Fruit fly (Drosophila melanogaster): Measurements from ENCODE around the gene Hsp70Aa.
A peak's percentile ranks its signal among the peaks of the same experiment; 100 is the strongest.

Hsp70Aa gene

DNA sequence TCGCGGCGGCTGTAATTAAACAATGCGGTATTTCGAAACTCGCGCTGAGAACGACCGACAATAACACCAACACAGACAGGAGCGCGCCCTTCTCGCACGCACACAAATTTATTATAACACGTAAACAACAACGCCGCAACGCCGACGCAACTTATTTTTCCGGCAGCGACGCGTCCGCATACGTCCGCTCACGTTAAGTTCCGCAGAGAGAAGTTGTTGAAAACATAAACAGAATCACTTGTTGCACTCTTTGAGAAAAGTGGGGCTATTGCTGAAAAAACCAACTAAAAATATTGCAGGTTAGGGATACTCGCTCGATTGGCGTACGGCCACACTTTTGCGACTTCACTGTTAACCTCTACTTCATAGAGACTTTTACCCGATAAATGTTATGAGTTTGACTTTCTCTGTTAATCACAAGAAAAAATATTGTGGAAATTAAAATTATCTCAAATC, 7.4 kb downstream of the Hsp70Aa start, which contains the start of gene Cad87A:
Gene Cad87A, minus strand, starts transcription at position 227 of the 456 bp plus-strand sequence.
- TF ChIP-seq sage (GFP tag; optimal IDR thresholded peaks at IDR 0.05) = peak; percentile 6
- TF ChIP-seq Sp1 (GFP tag; optimal IDR thresholded peaks at IDR 0.05) = peak; percentile 21
- TF ChIP-seq foxo (GFP tag; optimal IDR thresholded peaks at IDR 0.05) = peak; percentile 9 to 37
- TF ChIP-seq fru (GFP tag; optimal IDR thresholded peaks at IDR 0.05) = peak; percentile 3
- TF ChIP-seq Hr83 (GFP tag; optimal IDR thresholded peaks at IDR 0.05; ENCODE audit: poor library complexity, severe bottlenecking) = peak; percentile 41
- TF ChIP-seq Rel (GFP tag; optimal IDR thresholded peaks at IDR 0.05) = no peak
- TF ChIP-seq Rel (tag; optimal IDR thresholded peaks at IDR 0.05) = peak; percentile 32
- TF ChIP-seq sv (GFP tag; optimal IDR thresholded peaks at IDR 0.05) = no peak
- TF ChIP-seq dmrt93B (GFP tag; optimal IDR thresholded peaks at IDR 0.05) = no peak
- TF ChIP-seq Dif (GFP tag; optimal IDR thresholded peaks at IDR 0.05; ENCODE audit: partially characterized antibody) = peak; percentile 19
- peak; percentile 15 for TF ChIP-seq h (GFP tag; optimal IDR thresholded peaks at IDR 0.05)

DNA sequence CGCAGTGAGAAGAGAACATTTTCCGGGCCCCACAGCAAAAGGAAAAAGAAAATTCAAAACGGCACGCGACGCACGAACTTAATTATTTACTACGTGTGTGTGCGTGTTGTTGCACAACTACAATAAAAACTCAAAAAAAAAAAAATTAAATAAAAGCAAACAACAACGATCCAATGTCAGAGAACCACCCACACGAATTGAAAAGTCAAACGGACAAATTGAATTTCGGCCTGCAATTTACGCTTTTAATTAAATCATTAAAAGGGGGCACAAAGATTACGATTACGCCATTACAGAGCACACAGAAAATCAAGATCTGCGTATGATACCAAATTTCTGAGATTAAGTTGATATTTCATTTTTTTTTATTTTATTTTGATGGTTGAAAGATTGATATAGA, 8.4 kb downstream of the Hsp70Aa start:
- TF ChIP-seq Hr83 (GFP tag; optimal IDR thresholded peaks at IDR 0.05; ENCODE audit: poor library complexity, severe bottlenecking) = no peak
- no peak for TF ChIP-seq foxo (GFP tag; optimal IDR thresholded peaks at IDR 0.05)
- no peak for TF ChIP-seq tai (GFP tag; optimal IDR thresholded peaks at IDR 0.05)
- TF ChIP-seq Mio (GFP tag; optimal IDR thresholded peaks at IDR 0.05) = no peak
- TF ChIP-seq Jra (GFP tag; optimal IDR thresholded peaks at IDR 0.05) = no peak
- TF ChIP-seq usp (GFP tag; optimal IDR thresholded peaks at IDR 0.05) = no peak
- no peak for TF ChIP-seq CG9705 (GFP tag; optimal IDR thresholded peaks at IDR 0.05)
- TF ChIP-seq CG32264 (GFP tag; optimal IDR thresholded peaks at IDR 0.05) = no peak
- TF ChIP-seq Vsx2 (GFP tag; optimal IDR thresholded peaks at IDR 0.05; ENCODE audit: partially characterized antibody) = no peak
- no peak for TF ChIP-seq Hnf4 (GFP tag; optimal IDR thresholded peaks at IDR 0.05)

DNA sequence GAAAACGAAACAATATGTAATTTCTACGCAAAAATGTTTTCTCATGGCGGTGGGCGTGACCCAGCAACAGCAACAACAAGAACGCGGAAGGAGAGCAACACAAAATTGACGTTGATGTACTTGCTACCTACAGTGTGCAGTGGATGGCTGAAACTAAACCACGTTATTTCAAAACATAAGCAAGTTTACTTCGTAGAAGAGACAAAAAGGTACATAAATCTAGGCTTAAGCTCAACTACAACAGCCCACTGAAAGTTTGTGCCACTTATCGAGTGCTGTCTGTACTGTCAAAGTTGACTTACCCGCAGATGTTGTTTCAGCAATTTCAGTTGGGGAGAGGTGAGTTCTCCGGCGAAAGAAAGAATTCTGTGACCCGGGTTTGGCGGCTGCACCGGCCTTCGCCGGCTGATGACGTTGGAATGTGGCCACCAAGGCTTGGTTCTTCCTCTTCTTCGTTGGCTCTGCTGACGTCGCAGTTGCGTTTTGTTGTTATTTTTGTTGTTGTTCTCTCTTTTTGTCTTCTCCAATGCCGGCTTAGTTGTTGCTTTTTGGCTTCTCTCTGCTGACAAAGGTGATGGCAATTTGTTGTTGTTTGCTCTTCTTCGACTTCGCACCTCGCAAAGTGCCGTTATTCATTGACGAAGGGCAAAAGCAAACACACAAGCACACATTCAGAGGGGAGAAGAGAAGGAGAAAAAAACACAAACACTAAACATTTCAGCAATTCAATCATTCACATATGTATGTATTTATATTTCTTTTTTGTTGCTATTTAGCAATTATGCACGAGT, 9.1 kb downstream of the Hsp70Aa start:
- TF ChIP-seq pan (optimal IDR thresholded peaks at IDR 0.05) (no peak), Vsx2 (GFP tag; optimal IDR thresholded peaks at IDR 0.05; ENCODE audit: partially characterized antibody) (no peak), Rel (GFP tag; optimal IDR thresholded peaks at IDR 0.05) (no peak), Rel (tag; optimal IDR thresholded peaks at IDR 0.05) (no peak), Jra (GFP tag; optimal IDR thresholded peaks at IDR 0.05) (no peak), woc (GFP tag; optimal IDR thresholded peaks at IDR 0.05) (peak; percentile 47), rgr (GFP tag; optimal IDR thresholded peaks at IDR 0.05) (peak; percentile 65), brk (GFP tag; optimal IDR thresholded peaks at IDR 0.05) (no peak), jim (GFP tag; optimal IDR thresholded peaks at IDR 0.05) (no peak), psq (GFP tag; optimal IDR thresholded peaks at IDR 0.05) (peak; percentile 68), Sp1 (GFP tag; optimal IDR thresholded peaks at IDR 0.05) (peak; percentile 45), Dif (GFP tag; optimal IDR thresholded peaks at IDR 0.05; ENCODE audit: partially characterized antibody) (no peak), Hnf4 (GFP tag; optimal IDR thresholded peaks at IDR 0.05) (peak; percentile 49), br (GFP tag; optimal IDR thresholded peaks at IDR 0.05) (peak; percentile 53), dmrt93B (GFP tag; optimal IDR thresholded peaks at IDR 0.05) (peak; percentile 52), CrebA (GFP tag; optimal IDR thresholded peaks at IDR 0.05; ENCODE audit: borderline replicate concordance) (no peak), dl (GFP tag; optimal IDR thresholded peaks at IDR 0.05; ENCODE audit: insufficient read depth in 1 of 2, partially characterized antibody in 2 of 2) (no peak), CG9705 (GFP tag; optimal IDR thresholded peaks at IDR 0.05) (peak; percentile 4), usp (GFP tag; optimal IDR thresholded peaks at IDR 0.05) (no peak), ey (GFP tag; optimal IDR thresholded peaks at IDR 0.05) (peak; percentile 74), Abd-B (GFP tag; optimal IDR thresholded peaks at IDR 0.05) (no peak), GATAd (GFP tag; optimal IDR thresholded peaks at IDR 0.05) (no peak), CG32264 (GFP tag; optimal IDR thresholded peaks at IDR 0.05) (no peak), tai (GFP tag; optimal IDR thresholded peaks at IDR 0.05) (no peak), Mio (GFP tag; optimal IDR thresholded peaks at IDR 0.05) (no peak), Myc (optimal IDR thresholded peaks at IDR 0.05) (no peak), Dfd (GFP tag; optimal IDR thresholded peaks at IDR 0.05) (no peak), sage (GFP tag; optimal IDR thresholded peaks at IDR 0.05) (no peak), fru (GFP tag; optimal IDR thresholded peaks at IDR 0.05) (peak; percentile 71), N (GFP tag; optimal IDR thresholded peaks at IDR 0.05) (no peak), lola (GFP tag; optimal IDR thresholded peaks at IDR 0.05) (no peak), sv (GFP tag; optimal IDR thresholded peaks at IDR 0.05) (no peak), OdsH (GFP tag; optimal IDR thresholded peaks at IDR 0.05) (peak; percentile 55), HLH106 (tag; optimal IDR thresholded peaks at IDR 0.05) (peak; percentile 72), h (GFP tag; optimal IDR thresholded peaks at IDR 0.05) (peak; percentile 67), Hr83 (GFP tag; optimal IDR thresholded peaks at IDR 0.05; ENCODE audit: poor library complexity, severe bottlenecking) (no peak), foxo (GFP tag; optimal IDR thresholded peaks at IDR 0.05) (peak in 1 of 2 experiments; percentile 75), dsf (GFP tag; optimal IDR thresholded peaks at IDR 0.05; ENCODE audit: borderline replicate concordance) (no peak), Hr78 (GFP tag; optimal IDR thresholded peaks at IDR 0.05) (no peak)

All from whole organism, wandering third instar larva.